Fruit fly (Drosophila melanogaster) whole organism, embryonic: Measurements from ENCODE around the gene CG34417.

Source experiments
- Atf6 ChIP-seq: fragments of 200-800 bp; sonication (Bioruptor generic); IDR thresholded peaks from 2 replicates; pipeline ENCODE4 v1.3.6; 2022; ENCODE audit warnings: missing biosample characterization, missing genetic modification characterization
- BEAF-32 ChIP-seq: fragments of 200-800 bp; sonication (Bioruptor generic); optimal IDR thresholded peaks from 3 replicates; lab custom pipeline; 2017; ENCODE audit warnings: missing biosample characterization, missing genetic modification characterization, mild to moderate bottlenecking, moderate library complexity, missing genetic modification reagents
- CG10321 ChIP-seq: fragments of 200-800 bp; sonication (Bioruptor generic); IDR thresholded peaks from 2 replicates; pipeline ENCODE4 v1.3.6; 2022; ENCODE audit warnings: missing biosample characterization, missing genetic modification characterization
- CG10959 ChIP-seq: fragments of 200-800 bp; sonication (Bioruptor generic); IDR thresholded peaks from 2 replicates; pipeline ENCODE4 v1.3.6; 2022; ENCODE audit warnings: missing biosample characterization, missing genetic modification characterization
- CG12299 ChIP-seq: fragments of 200-800 bp; sonication (Bioruptor generic); optimal IDR thresholded peaks from 2 replicates; lab custom pipeline; 2018; ENCODE audit warnings: missing biosample characterization, mild to moderate bottlenecking, missing genetic modification characterization
- CG12744 ChIP-seq: fragments of 200-800 bp; sonication (Bioruptor generic); optimal IDR thresholded peaks from 2 replicates; lab custom pipeline; 2016; ENCODE audit warnings: missing biosample characterization, missing genetic modification characterization
- CG12942 ChIP-seq: fragments of 200-800 bp; sonication (Bioruptor generic); optimal IDR thresholded peaks from 3 replicates; lab custom pipeline; 2016; ENCODE audit warnings: missing biosample characterization, missing genetic modification characterization
- CG13894 ChIP-seq: fragments of 200-800 bp; sonication (Bioruptor generic); optimal IDR thresholded peaks from 3 replicates; lab custom pipeline; 2018; ENCODE audit warnings: missing biosample characterization, mild to moderate bottlenecking, missing genetic modification characterization, moderate library complexity
- CG14014 ChIP-seq: fragments of 200-800 bp; sonication (Bioruptor generic); IDR thresholded peaks from 2 replicates; pipeline ENCODE4 v1.3.6; 2022; ENCODE audit warnings: missing biosample characterization, missing genetic modification characterization
- CG14441 ChIP-seq: fragments of 200-800 bp; sonication (Bioruptor generic); IDR thresholded peaks from 2 replicates; pipeline ENCODE4 v1.3.6; 2022; ENCODE audit warnings: missing biosample characterization, missing genetic modification characterization
- CG15514 ChIP-seq: fragments of 200-800 bp; sonication (Bioruptor generic); optimal IDR thresholded peaks from 3 replicates; lab custom pipeline; 2017; ENCODE audit warnings: missing biosample characterization, missing genetic modification characterization, mild to moderate bottlenecking, moderate library complexity, missing genetic modification reagents
- CG15696 ChIP-seq: fragments of 200-800 bp; sonication (Bioruptor generic); optimal IDR thresholded peaks from 2 replicates; lab custom pipeline; 2019; ENCODE audit warnings: missing biosample characterization, mild to moderate bottlenecking, missing genetic modification characterization, moderate library complexity
- CG17359 ChIP-seq: fragments of 200-800 bp; sonication (Bioruptor generic); optimal IDR thresholded peaks from 3 replicates; lab custom pipeline; 2018; ENCODE audit warnings: missing biosample characterization, mild to moderate bottlenecking, missing genetic modification characterization, moderate library complexity
- CG2678 ChIP-seq: fragments of 200-800 bp; sonication (Bioruptor generic); optimal IDR thresholded peaks from 3 replicates; lab custom pipeline; 2019; ENCODE audit warnings: missing biosample characterization, mild to moderate bottlenecking, missing genetic modification characterization, moderate library complexity
- CG2712 ChIP-seq: fragments of 200-800 bp; optimal IDR thresholded peaks from 3 replicates; lab custom pipeline; 2019; ENCODE audit warnings: missing biosample characterization, mild to moderate bottlenecking, missing genetic modification characterization, moderate library complexity
- CG3407 ChIP-seq: fragments of 200-800 bp; sonication (Bioruptor generic); optimal IDR thresholded peaks from 2 replicates; lab custom pipeline; 2018; ENCODE audit warnings: missing biosample characterization, mild to moderate bottlenecking, missing genetic modification characterization
- CG4617 ChIP-seq: fragments of 200-800 bp; sonication (Bioruptor generic); optimal IDR thresholded peaks from 3 replicates; lab custom pipeline; 2016; ENCODE audit warnings: missing biosample characterization, missing genetic modification characterization, borderline replicate concordance
- CG4820 ChIP-seq: fragments of 200-800 bp; sonication (Bioruptor generic); optimal IDR thresholded peaks from 3 replicates; lab custom pipeline; 2016; ENCODE audit warnings: missing biosample characterization, missing genetic modification characterization
- CG9609 ChIP-seq: fragments of 200-800 bp; sonication (Bioruptor generic); optimal IDR thresholded peaks from 3 replicates; lab custom pipeline; 2016; ENCODE audit warnings: missing biosample characterization, missing genetic modification characterization
- Camta ChIP-seq: fragments of 200-800 bp; sonication (Bioruptor generic); optimal IDR thresholded peaks from 2 replicates; lab custom pipeline; 2016; ENCODE audit warnings: missing biosample characterization, missing genetic modification characterization
- D19A ChIP-seq: fragments of 200-800 bp; optimal IDR thresholded peaks from 3 replicates; lab custom pipeline; 2019; ENCODE audit warnings: missing biosample characterization, mild to moderate bottlenecking, missing genetic modification characterization, moderate library complexity
- Dek ChIP-seq: fragments of 200-800 bp; sonication (Bioruptor generic); optimal IDR thresholded peaks from 3 replicates; lab custom pipeline; 2019; ENCODE audit warnings: missing biosample characterization, mild to moderate bottlenecking, missing genetic modification characterization, moderate library complexity
- Dll ChIP-seq: fragments of 200-800 bp; sonication (Bioruptor generic); IDR thresholded peaks from 4 replicates; pipeline ENCODE4 v1.3.6; 2022; ENCODE audit warnings: missing biosample characterization, missing genetic modification characterization; ENCODE audit not compliant: partially characterized antibody
- Drgx ChIP-seq: fragments of 200-800 bp; sonication (Bioruptor generic); IDR thresholded peaks from 2 replicates; pipeline ENCODE4 v1.3.6; 2022; ENCODE audit warnings: missing biosample characterization, missing genetic modification characterization
- E2f1 ChIP-seq: fragments of 200-800 bp; sonication (Bioruptor generic); IDR thresholded peaks from 2 replicates; pipeline ENCODE4 v1.3.6; 2022; ENCODE audit warnings: missing biosample characterization, missing genetic modification characterization
- Fer2 ChIP-seq: fragments of 200-800 bp; sonication (Bioruptor generic); optimal IDR thresholded peaks from 2 replicates; lab custom pipeline; 2018; ENCODE audit warnings: missing biosample characterization, mild to moderate bottlenecking, missing genetic modification characterization, moderate library complexity
- Hr39 ChIP-seq: fragments of >200 bp; optimal IDR thresholded peaks from 2 replicates; lab custom pipeline; 2017
- Hr51 ChIP-seq, 2 experiments: fragments of 200-800 bp; sonication (Bioruptor generic); optimal IDR thresholded peaks; 2 replicates in 1 of 2; 3 replicates in 1 of 2; lab custom pipeline; 2016 to 2018; ENCODE audit warnings: missing biosample characterization in 2 of 2, missing genetic modification characterization in 2 of 2, mild to moderate bottlenecking in 1 of 2, moderate library complexity in 1 of 2
- Hsf ChIP-seq: fragments of 200-800 bp; sonication (Bioruptor generic); optimal IDR thresholded peaks from 3 replicates; lab custom pipeline; 2016; ENCODE audit warnings: missing biosample characterization, missing genetic modification characterization
- Meics ChIP-seq: fragments of 200-800 bp; sonication (Bioruptor generic); optimal IDR thresholded peaks from 2 replicates; lab custom pipeline; 2017; ENCODE audit warnings: missing biosample characterization, mild to moderate bottlenecking, missing genetic modification characterization
- Mrtf ChIP-seq: fragments of 200-800 bp; sonication (Bioruptor generic); IDR thresholded peaks from 3 replicates; pipeline ENCODE4 v1.3.6; 2022; ENCODE audit warnings: missing biosample characterization, missing genetic modification characterization
- NK7.1 ChIP-seq: fragments of 200-800 bp; sonication (Bioruptor generic); optimal IDR thresholded peaks from 3 replicates; lab custom pipeline; 2016; ENCODE audit warnings: missing biosample characterization, missing genetic modification characterization
- Stat92E ChIP-seq, 3 experiments: fragments of >200 bp in 2 of 3; fragments of 200-800 bp in 1 of 3; sonication (Bioruptor generic) in 1 of 3; optimal IDR thresholded peaks; 2 replicates each; lab custom pipeline; 2017 to 2019; ENCODE audit warnings: missing biosample characterization in 3 of 3, missing genetic modification characterization in 3 of 3, mild to moderate bottlenecking in 1 of 3, moderate library complexity in 1 of 3
- Xrp1 ChIP-seq: fragments of 200-800 bp; sonication (Bioruptor generic); IDR thresholded peaks from 2 replicates; pipeline ENCODE4 v1.3.6; 2022; ENCODE audit warnings: missing biosample characterization, missing genetic modification characterization
- YL-1 ChIP-seq: fragments of 200-800 bp; sonication (Bioruptor generic); optimal IDR thresholded peaks from 3 replicates; lab custom pipeline; 2017; ENCODE audit warnings: missing biosample characterization, mild to moderate bottlenecking, missing genetic modification characterization
- bowl ChIP-seq: fragments of 200-800 bp; sonication (Bioruptor generic); IDR thresholded peaks from 2 replicates; pipeline ENCODE4 v1.3.6; 2022; ENCODE audit warnings: missing biosample characterization, missing genetic modification characterization
- corto ChIP-seq: fragments of 200-800 bp; sonication (Bioruptor generic); optimal IDR thresholded peaks from 2 replicates; lab custom pipeline; 2016; ENCODE audit warnings: missing biosample characterization, mild to moderate bottlenecking, missing genetic modification characterization, moderate library complexity
- crp ChIP-seq, 2 experiments: fragments of 200-800 bp; sonication (Bioruptor generic); optimal IDR thresholded peaks; 2 replicates in 1 of 2; 3 replicates in 1 of 2; lab custom pipeline; 2017; ENCODE audit warnings: missing biosample characterization in 2 of 2, missing genetic modification characterization in 2 of 2, mild to moderate bottlenecking in 1 of 2, moderate library complexity in 1 of 2
- da ChIP-seq: fragments of 200-800 bp; sonication (Bioruptor generic); optimal IDR thresholded peaks from 2 replicates; lab custom pipeline; 2016; ENCODE audit warnings: missing biosample characterization, missing genetic modification characterization
- dimm ChIP-seq: fragments of 200-800 bp; sonication (Bioruptor generic); IDR thresholded peaks from 2 replicates; pipeline ENCODE4 v1.3.6; 2022; ENCODE audit warnings: missing biosample characterization, missing genetic modification characterization
- dpn ChIP-seq, 2 experiments: fragments of 200-800 bp; sonication (Bioruptor generic); optimal IDR thresholded peaks; 3 replicates each; lab custom pipeline; 2016; ENCODE audit warnings: missing biosample characterization in 2 of 2, missing genetic modification characterization in 2 of 2
- emc ChIP-seq: fragments of 200-800 bp; sonication (Bioruptor generic); optimal IDR thresholded peaks from 2 replicates; lab custom pipeline; 2016; ENCODE audit warnings: missing biosample characterization, missing genetic modification characterization
- jumu ChIP-seq: fragments of 200-800 bp; sonication (Bioruptor generic); optimal IDR thresholded peaks from 3 replicates; lab custom pipeline; 2016; ENCODE audit warnings: missing biosample characterization, missing genetic modification characterization
- nau ChIP-seq: fragments of 200-800 bp; sonication (Bioruptor generic); optimal IDR thresholded peaks from 3 replicates; lab custom pipeline; 2017; ENCODE audit warnings: missing biosample characterization, mild to moderate bottlenecking, missing genetic modification characterization, missing genetic modification reagents
- pita ChIP-seq: fragments of 200-800 bp; sonication (Bioruptor generic); optimal IDR thresholded peaks from 2 replicates; lab custom pipeline; 2017; ENCODE audit warnings: missing biosample characterization, mild to moderate bottlenecking, missing genetic modification characterization
- pum ChIP-seq: fragments of 200-800 bp; sonication (Bioruptor generic); optimal IDR thresholded peaks from 2 replicates; lab custom pipeline; 2016; ENCODE audit warnings: missing biosample characterization, missing genetic modification characterization
- so ChIP-seq: fragments of 200-800 bp; sonication (Bioruptor generic); IDR thresholded peaks from 3 replicates; pipeline ENCODE4 v1.3.6; 2022; ENCODE audit warnings: missing biosample characterization, missing genetic modification characterization
- trh ChIP-seq: fragments of 200-800 bp; sonication (Bioruptor generic); optimal IDR thresholded peaks from 2 replicates; lab custom pipeline; 2016; ENCODE audit warnings: missing biosample characterization, missing genetic modification characterization
- ttk ChIP-seq: fragments of 200-800 bp; sonication (Bioruptor generic); IDR thresholded peaks from 2 replicates; pipeline ENCODE4 v2.1.2; 2022; ENCODE audit warnings: missing biosample characterization, missing genetic modification characterization
- unc-4 ChIP-seq: fragments of 200-800 bp; sonication (Bioruptor generic); IDR thresholded peaks from 2 replicates; pipeline ENCODE4 v1.3.6; 2022; ENCODE audit warnings: missing biosample characterization, missing genetic modification characterization; ENCODE audit not compliant: partially characterized antibody
- vfl ChIP-seq: fragments of 200-800 bp; sonication (Bioruptor generic); optimal IDR thresholded peaks from 2 replicates; lab custom pipeline; 2016; ENCODE audit warnings: missing biosample characterization, missing genetic modification characterization

CG34417 gene

DNA sequence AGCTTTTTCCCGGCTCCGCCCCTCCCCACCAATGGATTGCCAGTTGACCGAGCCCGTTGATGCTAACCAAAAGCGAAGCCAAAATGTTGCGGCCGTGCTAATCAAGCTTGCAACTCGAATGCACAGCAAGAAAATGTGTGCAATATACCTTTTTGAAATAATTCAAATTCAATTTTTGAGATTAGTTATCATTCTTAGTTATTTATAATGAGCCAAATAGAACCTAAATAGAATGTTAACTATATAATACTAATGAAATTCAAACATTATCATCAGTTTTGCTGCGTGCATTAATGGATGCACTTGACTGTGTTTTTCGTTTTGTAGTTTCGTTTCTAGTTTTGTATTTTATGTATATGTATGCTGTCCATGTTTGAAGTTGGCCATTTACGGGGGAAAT lies 1.8 kb downstream of the CG34417 start (continued):
- TF ChIP-seq Atf6 = peak; percentile 38; the same call in 1 of the 2 replicates
- no peak for TF ChIP-seq Dll (GFP tag; lab: Robert Waterston, UW)
- TF ChIP-seq Hr39 (lab: Kevin White, UChicago) = no peak
- TF ChIP-seq da = no peak
- TF ChIP-seq Dek = no peak
- TF ChIP-seq Hr51 (GFP tag; optimal IDR thresholded peaks at IDR 0.05; lab: Kevin White, UChicago) = peak in 1 of 2 experiments; percentile 78
- peak; percentile 52 for TF ChIP-seq CG2712 (tag; lab: Kevin White, UChicago)
- TF ChIP-seq CG4617 = no peak
- TF ChIP-seq CG12942 (GFP tag; lab: Kevin White, UChicago) = no peak
- TF ChIP-seq pum (GFP tag; lab: Kevin White, UChicago) = no peak
- peak; percentile 55 for TF ChIP-seq Xrp1 (GFP tag; lab: Robert Waterston, UW)
- peak; percentile 12 for TF ChIP-seq Hsf (GFP tag; lab: Kevin White, UChicago)
- TF ChIP-seq CG10959 (GFP tag; lab: Robert Waterston, UW) = no peak
- peak; percentile 35; the same call in 1 of the 3 replicates for TF ChIP-seq Mrtf (GFP tag; lab: Robert Waterston, UW)
- no peak for TF ChIP-seq CG3407 (GFP tag; lab: Kevin White, UChicago)
- no peak for TF ChIP-seq pita (GFP tag; lab: Kevin White, UChicago)
- TF ChIP-seq vfl = no peak
- no peak for TF ChIP-seq Stat92E (GFP tag; optimal IDR thresholded peaks at IDR 0.05; lab: Kevin White, UChicago)
- TF ChIP-seq CG12744 (GFP tag; lab: Kevin White, UChicago) = no peak
- peak; percentile 58 for TF ChIP-seq CG17359
- TF ChIP-seq CG10321 (GFP tag; lab: Robert Waterston, UW) = no peak
- no peak for TF ChIP-seq unc-4 (GFP tag; lab: Robert Waterston, UW)
- no peak for TF ChIP-seq corto (GFP tag; lab: Kevin White, UChicago)
- TF ChIP-seq CG12299 = no peak
- no peak for TF ChIP-seq Camta (GFP tag; lab: Kevin White, UChicago)
- no peak for TF ChIP-seq crp (GFP tag; optimal IDR thresholded peaks at IDR 0.05; lab: Kevin White, UChicago)
- peak in 1 of 2 experiments; percentile 37 for TF ChIP-seq dpn (GFP tag; optimal IDR thresholded peaks at IDR 0.05; lab: Kevin White, UChicago)
- no peak for TF ChIP-seq NK7.1 (GFP tag; lab: Kevin White, UChicago)
- TF ChIP-seq jumu (GFP tag; lab: Kevin White, UChicago) = no peak
- no peak for TF ChIP-seq emc
- TF ChIP-seq Drgx = peak; percentile 82
- peak; percentile 2 for TF ChIP-seq Meics (GFP tag; lab: Kevin White, UChicago)
- TF ChIP-seq YL-1 = no peak
- TF ChIP-seq ttk (GFP tag; lab: Robert Waterston, UW) = no peak
- no peak for TF ChIP-seq CG15696 (tag; lab: Kevin White, UChicago)
- no peak for TF ChIP-seq CG4820
- peak; percentile 64; the same call in 1 of the 3 replicates for TF ChIP-seq so (GFP tag; lab: Robert Waterston, UW)

dm6 chrX:6543569-6544173 lies 3.1 kb downstream of the CG34417 start:
- peak; percentile 44 for TF ChIP-seq CG13894 (tag; lab: Kevin White, UChicago)
- TF ChIP-seq dimm (GFP tag; lab: Robert Waterston, UW) = no peak
- TF ChIP-seq CG15514 (GFP tag; lab: Kevin White, UChicago) = no peak
- peak; percentile 15 for TF ChIP-seq D19A
- no peak for TF ChIP-seq nau (GFP tag; lab: Kevin White, UChicago)
- TF ChIP-seq CG9609 (GFP tag; lab: Kevin White, UChicago) = no peak
- TF ChIP-seq E2f1 (GFP tag; lab: Robert Waterston, UW) = 0 out of 2 replicates have a peak, but pooled peaks have one; percentile 6
- no peak for TF ChIP-seq BEAF-32 (GFP tag; lab: Kevin White, UChicago)
- TF ChIP-seq CG14014 (GFP tag; lab: Robert Waterston, UW) = 0 out of 2 replicates have a peak, but pooled peaks have one; percentile 11
- no peak for TF ChIP-seq YL-1
- no peak for TF ChIP-seq bowl (GFP tag; lab: Robert Waterston, UW)
- peak; percentile 33 for TF ChIP-seq CG2678 (tag; lab: Kevin White, UChicago)
- TF ChIP-seq trh (GFP tag; lab: Kevin White, UChicago) = no peak
- TF ChIP-seq Fer2 (tag; lab: Kevin White, UChicago) = no peak
- TF ChIP-seq CG14441 (GFP tag; lab: Robert Waterston, UW) = no peak
- TF ChIP-seq CG10321 (GFP tag; lab: Robert Waterston, UW) = peak; percentile 42
